Fruit fly (Drosophila melanogaster): Measurements from ENCODE around the gene cher.

DNA sequence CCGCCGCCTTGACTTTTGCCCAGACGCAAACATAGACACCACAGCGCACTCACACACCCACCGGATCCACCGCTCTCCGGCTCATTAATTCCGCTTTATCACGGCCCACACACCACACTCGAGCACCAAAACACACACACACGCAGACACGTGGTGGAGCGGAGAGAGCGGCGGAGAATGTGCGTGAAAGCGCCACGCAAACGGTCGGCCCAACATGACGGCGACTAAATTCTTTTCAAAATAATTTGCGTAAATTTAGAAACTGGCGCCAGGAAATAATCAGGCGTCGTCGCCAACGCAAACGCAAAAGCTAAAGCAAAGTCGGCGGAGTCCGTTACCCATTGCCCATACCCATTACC, 65.4 kb downstream of the cher start:
- no peak for TF ChIP-seq CTCF (optimal IDR thresholded peaks at IDR 0.05)
- TF ChIP-seq CG8478 (optimal IDR thresholded peaks at IDR 0.05): no peak

All from S2 (cell line).